Worm (Caenorhabditis elegans) whole organism, late embryonic: ENCODE data around the gene mlt-11.

ENCODE experiments used
- C08G9.2 ChIP-seq: sonication (generic microtip); optimal IDR thresholded peaks from 2 replicates; lab custom pipeline; 2016; ENCODE audit warnings: mild to moderate bottlenecking, missing genetic modification characterization, moderate library complexity, missing compliant biosample characterization
- C38D4.7 ChIP-seq: fragments of 200-800 bp; sonication (Bioruptor generic); optimal IDR thresholded peaks from 2 replicates; lab custom pipeline; 2018; ENCODE audit warnings: mild to moderate bottlenecking, missing genetic modification characterization, moderate library complexity, missing compliant biosample characterization
- K02D7.2 ChIP-seq: sonication (generic microtip); optimal IDR thresholded peaks from 2 replicates; lab custom pipeline; 2017; ENCODE audit warnings: mild to moderate bottlenecking, missing genetic modification characterization, missing compliant biosample characterization
- ahr-1 ChIP-seq: sonication (generic microtip); optimal IDR thresholded peaks from 2 replicates; lab custom pipeline; 2016; ENCODE audit warnings: missing genetic modification characterization, missing compliant biosample characterization
- ama-1 ChIP-seq: fragments of 150-350 bp; optimal IDR thresholded peaks from 2 replicates; lab custom pipeline; 2014
- ceh-18 ChIP-seq: sonication (generic microtip); optimal IDR thresholded peaks from 2 replicates; lab custom pipeline; 2016; ENCODE audit warnings: missing genetic modification characterization, missing compliant biosample characterization
- ceh-2 ChIP-seq: sonication (generic microtip); optimal IDR thresholded peaks from 2 replicates; lab custom pipeline; 2016; ENCODE audit warnings: missing genotype, missing genetic modification characterization, missing compliant biosample characterization
- ceh-24 ChIP-seq: sonication (generic microtip); optimal IDR thresholded peaks from 2 replicates; lab custom pipeline; 2016; ENCODE audit warnings: mild to moderate bottlenecking, missing genetic modification characterization, missing compliant biosample characterization
- ceh-30 ChIP-seq: fragments of 150-350 bp; optimal IDR thresholded peaks from 2 replicates; lab custom pipeline; 2014; ENCODE audit warnings: missing biosample characterization, missing genetic modification characterization
- ceh-31 ChIP-seq: sonication (generic microtip); optimal IDR thresholded peaks from 2 replicates; lab custom pipeline; 2016; ENCODE audit warnings: missing genetic modification characterization, missing compliant biosample characterization
- ceh-34 ChIP-seq: sonication (generic microtip); optimal IDR thresholded peaks from 2 replicates; lab custom pipeline; 2016; ENCODE audit warnings: mild to moderate bottlenecking, missing genetic modification characterization, missing compliant biosample characterization
- ceh-48 ChIP-seq: sonication (generic microtip); optimal IDR thresholded peaks from 2 replicates; lab custom pipeline; 2016; ENCODE audit warnings: missing genetic modification characterization, inconsistent platforms, missing compliant biosample characterization
- ceh-6 ChIP-seq: fragments of 200-800 bp; sonication (Bioruptor generic); optimal IDR thresholded peaks from 2 replicates; lab custom pipeline; 2018; ENCODE audit warnings: mild to moderate bottlenecking, missing genetic modification characterization, missing compliant biosample characterization
- ceh-9 ChIP-seq: sonication (generic microtip); optimal IDR thresholded peaks from 2 replicates; lab custom pipeline; 2016; ENCODE audit warnings: mild to moderate bottlenecking, missing genetic modification characterization, inconsistent platforms, missing compliant biosample characterization
- che-1 ChIP-seq: sonication (generic microtip); optimal IDR thresholded peaks from 2 replicates; lab custom pipeline; 2016; ENCODE audit warnings: mild to moderate bottlenecking, missing genetic modification characterization, missing compliant biosample characterization
- elt-2 ChIP-seq: sonication (generic microtip); optimal IDR thresholded peaks from 2 replicates; lab custom pipeline; 2016; ENCODE audit warnings: missing genetic modification reagents, missing genetic modification characterization, missing compliant biosample characterization
- ets-4 ChIP-seq: sonication (generic microtip); optimal IDR thresholded peaks from 2 replicates; lab custom pipeline; 2016; ENCODE audit warnings: missing genetic modification characterization, missing compliant biosample characterization
- fkh-10 ChIP-seq: fragments of 150-350 bp; optimal IDR thresholded peaks from 2 replicates; lab custom pipeline; 2014; ENCODE audit warnings: missing biosample characterization, missing genetic modification reagents, missing genetic modification characterization
- hlh-13 ChIP-seq: fragments of 200-800 bp; sonication (Bioruptor generic); optimal IDR thresholded peaks from 2 replicates; lab custom pipeline; 2018; ENCODE audit warnings: mild to moderate bottlenecking, missing genetic modification characterization, missing compliant biosample characterization
- hlh-30 ChIP-seq: sonication (generic microtip); optimal IDR thresholded peaks from 2 replicates; lab custom pipeline; 2017; ENCODE audit warnings: antibody characterized with exemption, missing genetic modification characterization, missing compliant biosample characterization; ENCODE audit not compliant: insufficient read depth
- hlh-6 ChIP-seq: sonication (generic microtip); optimal IDR thresholded peaks from 2 replicates; lab custom pipeline; 2016; ENCODE audit warnings: missing genotype, missing genetic modification characterization, missing compliant biosample characterization
- hlh-8 ChIP-seq: sonication (generic microtip); optimal IDR thresholded peaks from 2 replicates; lab custom pipeline; 2016; ENCODE audit warnings: missing genotype, missing genetic modification characterization, missing compliant biosample characterization
- lim-6 ChIP-seq: sonication (generic microtip); optimal IDR thresholded peaks from 2 replicates; lab custom pipeline; 2016; ENCODE audit warnings: missing genetic modification characterization, missing compliant biosample characterization
- nfya-1 ChIP-seq: sonication (generic microtip); optimal IDR thresholded peaks from 2 replicates; lab custom pipeline; 2017; ENCODE audit warnings: missing genetic modification characterization, mild to moderate bottlenecking, missing compliant biosample characterization, antibody characterized with exemption, moderate library complexity
- nhr-11 ChIP-seq: fragments of 150-350 bp; optimal IDR thresholded peaks from 2 replicates; lab custom pipeline; 2014; ENCODE audit warnings: missing biosample characterization, missing genetic modification characterization
- npax-4 ChIP-seq: sonication (generic microtip); optimal IDR thresholded peaks from 2 replicates; lab custom pipeline; 2016; ENCODE audit warnings: missing genetic modification characterization, missing compliant biosample characterization
- odd-2 ChIP-seq: sonication (generic microtip); optimal IDR thresholded peaks from 2 replicates; lab custom pipeline; 2017; ENCODE audit warnings: antibody characterized with exemption, mild to moderate bottlenecking, missing genetic modification characterization, missing compliant biosample characterization
- pag-3 ChIP-seq: sonication (generic microtip); optimal IDR thresholded peaks from 2 replicates; lab custom pipeline; 2016; ENCODE audit warnings: missing compliant biosample characterization, missing genetic modification characterization, borderline replicate concordance
- pha-2 ChIP-seq: sonication (generic microtip); optimal IDR thresholded peaks from 2 replicates; lab custom pipeline; 2017; ENCODE audit warnings: mild to moderate bottlenecking, missing genetic modification characterization, missing compliant biosample characterization
- pha-4 ChIP-seq: fragments of 150-350 bp; optimal IDR thresholded peaks from 2 replicates; lab custom pipeline; 2018; ENCODE audit warnings: missing biosample characterization, missing genetic modification reagents, missing genetic modification characterization
- pros-1 ChIP-seq: fragments of 150-350 bp; optimal IDR thresholded peaks from 2 replicates; lab custom pipeline; 2014; ENCODE audit warnings: missing biosample characterization, missing genetic modification reagents, missing genetic modification characterization
- ref-2 ChIP-seq: sonication (generic microtip); optimal IDR thresholded peaks from 2 replicates; lab custom pipeline; 2016; ENCODE audit warnings: missing genetic modification characterization, missing compliant biosample characterization
- sox-2 ChIP-seq: fragments of 200-800 bp; sonication (Bioruptor generic); IDR thresholded peaks from 2 replicates; pipeline ENCODE4 v1.3.6; 2022; ENCODE audit warnings: missing genetic modification reagents, missing genetic modification characterization, missing compliant biosample characterization
- tbx-7 ChIP-seq: sonication (generic microtip); optimal IDR thresholded peaks from 2 replicates; lab custom pipeline; 2016; ENCODE audit warnings: missing genotype, missing genetic modification characterization, missing compliant biosample characterization
- ttx-3 ChIP-seq: sonication (generic microtip); optimal IDR thresholded peaks from 2 replicates; lab custom pipeline; 2016; ENCODE audit warnings: missing genetic modification reagents, missing genetic modification characterization, missing compliant biosample characterization
- unc-3 ChIP-seq, 2 experiments: fragments of 200-800 bp in 1 of 2; sonication (Bioruptor generic) in 1 of 2; sonication (generic microtip) in 1 of 2; conservative IDR thresholded peaks in 1 of 2; optimal IDR thresholded peaks in 1 of 2; 2 replicates each; pipeline versions ENCODE4 v1.3.6 to Lab custom; 2016 to 2022; ENCODE audit warnings: missing compliant biosample characterization in 2 of 2, missing genetic modification characterization in 2 of 2, missing genetic modification reagents in 1 of 2
- unc-42 ChIP-seq: sonication (generic microtip); optimal IDR thresholded peaks from 2 replicates; lab custom pipeline; 2016; ENCODE audit warnings: missing genotype, missing genetic modification characterization, missing compliant biosample characterization
- unc-55 ChIP-seq: sonication (generic microtip); optimal IDR thresholded peaks from 2 replicates; lab custom pipeline; 2017; ENCODE audit warnings: missing biosample characterization, missing genetic modification reagents, missing genetic modification characterization
- unc-86 ChIP-seq: sonication (generic microtip); optimal IDR thresholded peaks from 2 replicates; lab custom pipeline; 2016; ENCODE audit warnings: missing genetic modification characterization, missing compliant biosample characterization
- zip-5 ChIP-seq: sonication (generic microtip); optimal IDR thresholded peaks from 2 replicates; lab custom pipeline; 2016; ENCODE audit warnings: missing genetic modification characterization, missing compliant biosample characterization
- ztf-16 ChIP-seq: sonication (generic microtip); optimal IDR thresholded peaks from 2 replicates; lab custom pipeline; 2017; ENCODE audit warnings: missing genetic modification characterization, missing compliant biosample characterization

mlt-11 gene

DNA sequence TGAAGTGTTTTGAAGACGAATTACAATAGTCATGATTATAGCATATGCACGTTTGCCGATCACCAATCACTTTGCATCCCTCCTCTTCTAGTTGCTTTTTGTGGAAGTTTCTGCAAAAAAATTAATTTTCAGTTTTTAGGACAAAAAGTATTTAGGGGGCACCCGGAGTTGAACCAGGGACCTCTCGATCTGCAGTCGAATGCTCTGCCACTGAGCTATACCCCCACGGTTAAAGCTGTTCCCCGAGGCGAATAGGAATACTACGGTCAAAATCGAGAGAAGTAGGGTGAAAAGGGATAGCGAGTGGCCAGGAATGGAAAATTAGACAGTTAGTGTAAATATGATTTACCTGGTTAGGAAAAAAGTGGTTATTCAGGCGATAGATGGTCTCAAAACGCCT, 27.0 kb downstream of the mlt-11 start (continued):
- TF ChIP-seq unc-42 (no peak), sox-2 (GFP tag; lab: Robert Waterston, UW) (no peak), odd-2 (tag; lab: Kevin White, UChicago) (no peak), C38D4.7 (GFP tag; lab: Kevin White, UChicago) (peak; percentile 58), hlh-13 (no peak), lim-6 (tag; lab: Kevin White, UChicago) (no peak), ceh-30 (tag; lab: Kevin White, UChicago) (no peak), ets-4 (tag; lab: Kevin White, UChicago) (no peak), hlh-30 (tag; lab: Kevin White, UChicago) (no peak), C08G9.2 (peak; percentile 28), elt-2 (tag; lab: Kevin White, UChicago) (peak; percentile 65), pag-3 (no peak), ceh-6 (GFP tag; lab: Kevin White, UChicago) (peak; percentile 64), ref-2 (tag; lab: Kevin White, UChicago) (peak; percentile 42), che-1 (tag; lab: Kevin White, UChicago) (peak; percentile 65), zip-5 (peak; percentile 3), ahr-1 (tag; lab: Kevin White, UChicago) (no peak), fkh-10 (GFP tag; lab: Kevin White, UChicago) (no peak), ama-1 (lab: Kevin White, UChicago) (no peak), hlh-6 (tag; lab: Kevin White, UChicago) (peak; percentile 62), nhr-11 (tag; lab: Kevin White, UChicago) (no peak), K02D7.2 (tag; lab: Kevin White, UChicago) (peak; percentile 7), ceh-24 (tag; lab: Kevin White, UChicago) (no peak), pha-2 (peak; percentile 87)

DNA sequence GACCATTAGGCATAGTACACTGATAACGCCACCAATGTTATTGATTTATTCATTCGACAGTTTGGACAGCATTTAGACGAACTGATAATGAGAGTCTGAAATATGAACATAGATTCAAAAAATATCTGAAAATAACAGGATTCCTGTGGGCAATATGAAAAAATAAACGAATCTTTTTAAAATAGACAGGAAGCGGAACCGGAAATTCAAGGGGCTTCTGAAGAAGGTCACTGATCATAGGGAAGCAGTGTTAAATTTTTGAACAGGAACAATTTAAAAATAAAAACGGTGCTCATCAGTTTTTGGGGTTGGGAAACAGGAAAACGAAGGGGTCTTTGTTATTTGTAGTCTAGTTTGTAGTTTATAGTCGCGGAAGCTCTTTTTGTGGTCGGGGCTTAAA, 31.3 kb downstream of the mlt-11 start, which contains the start of gene F53F8.7:
Gene F53F8.7, minus strand, starts transcription at position 101 of the 400 bp plus-strand sequence.
- TF ChIP-seq unc-3 (GFP tag; conservative IDR thresholded peaks at IDR 0.05; lab: Robert Waterston, UW) (no peak), unc-3 (tag; optimal IDR thresholded peaks at IDR 0.05; lab: Kevin White, UChicago) (no peak), unc-42 (no peak), ceh-34 (no peak), npax-4 (no peak), ceh-18 (tag; lab: Kevin White, UChicago) (no peak), ets-4 (tag; lab: Kevin White, UChicago) (no peak), elt-2 (tag; lab: Kevin White, UChicago) (no peak), hlh-8 (no peak), ztf-16 (no peak), ref-2 (tag; lab: Kevin White, UChicago) (no peak), ceh-48 (no peak), pros-1 (tag; lab: Kevin White, UChicago) (no peak), unc-86 (tag; lab: Kevin White, UChicago) (no peak), ttx-3 (no peak), pha-4 (tag; lab: Kevin White, UChicago) (no peak), hlh-6 (tag; lab: Kevin White, UChicago) (no peak), unc-55 (GFP tag; lab: Kevin White, UChicago) (no peak), ceh-9 (no peak), ceh-2 (tag; lab: Kevin White, UChicago) (no peak), tbx-7 (tag; lab: Kevin White, UChicago) (no peak)

DNA sequence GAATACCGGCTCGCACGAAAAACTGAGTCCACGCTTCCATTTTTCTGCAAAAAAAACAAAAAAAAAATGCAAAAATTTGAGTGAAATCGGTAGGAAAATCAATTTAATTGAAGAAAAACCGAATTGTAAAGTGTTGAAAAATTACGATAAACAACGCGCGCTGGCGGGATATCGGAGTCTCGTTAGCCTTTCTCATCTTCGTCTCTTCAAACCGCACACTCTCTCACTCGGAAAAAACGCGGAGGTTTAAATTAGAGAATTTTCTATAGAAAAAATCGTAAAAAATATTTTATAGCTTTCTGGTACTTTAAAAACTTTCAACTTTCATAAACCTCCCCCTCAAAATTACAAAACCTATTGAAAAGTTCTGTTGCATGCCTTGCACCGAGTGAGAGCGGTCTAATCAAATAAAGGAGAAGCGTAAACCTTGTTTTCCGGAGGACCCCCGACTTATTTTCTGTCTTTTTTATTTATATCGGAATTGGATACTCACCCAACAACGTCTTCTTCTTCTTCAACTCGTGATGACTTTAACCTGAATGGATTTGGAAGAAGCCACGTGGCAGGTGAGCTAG, 37.1 kb downstream of the mlt-11 start, which contains the start of the genes F53F8.5 and F53F8.6:
Gene F53F8.5, minus strand, starts transcription at position 52 of the 575 bp plus-strand sequence.
Gene F53F8.6, plus strand, starts transcription at position 230 of the 575 bp plus-strand sequence.
- TF ChIP-seq unc-42 (peak; percentile 85), pha-2 (no peak), ceh-31 (tag; lab: Kevin White, UChicago) (peak; percentile 0), nfya-1 (tag; lab: Kevin White, UChicago) (peak; percentile 15), C38D4.7 (GFP tag; lab: Kevin White, UChicago) (no peak)
